Worm (Caenorhabditis elegans) whole organism, young adult: Measurements from ENCODE around the gene str-16.

ENCODE experiments used
- attf-3 ChIP-seq: fragments of 200-800 bp; sonication (Bioruptor generic); conservative IDR thresholded peaks from 2 replicates; pipeline ENCODE4 v1.3.6; 2022; ENCODE audit warnings: missing genetic modification reagents, missing genetic modification characterization, missing compliant biosample characterization
- dpl-1 ChIP-seq: fragments of 150-350 bp; optimal IDR thresholded peaks from 2 replicates; lab custom pipeline; 2014; ENCODE audit warnings: missing biosample characterization, missing genetic modification reagents, missing genetic modification characterization
- ekl-4 ChIP-seq: fragments of 200-800 bp; sonication (Bioruptor generic); IDR thresholded peaks from 2 replicates; pipeline ENCODE4 v1.3.6; 2022; ENCODE audit warnings: missing genetic modification reagents, missing genetic modification characterization, missing compliant biosample characterization
- mes-4 ChIP-seq: sonication (generic microtip); optimal IDR thresholded peaks from 2 replicates; lab custom pipeline; 2016; ENCODE audit warnings: missing genotype, missing genetic modification characterization, missing compliant biosample characterization
- nhr-179 ChIP-seq: sonication (generic microtip); optimal IDR thresholded peaks from 2 replicates; lab custom pipeline; 2016; ENCODE audit warnings: mild to moderate bottlenecking, missing genetic modification characterization, missing compliant biosample characterization
- pha-4 ChIP-seq: fragments of 150-350 bp; sonication (generic microtip); optimal IDR thresholded peaks from 2 replicates; lab custom pipeline; 2014; ENCODE audit warnings: missing biosample characterization, missing genetic modification reagents, missing genetic modification characterization

- TF ChIP-seq pha-4, result no peak
- no peak for TF ChIP-seq attf-3 (GFP tag; lab: Robert Waterston, UW)
- no peak for TF ChIP-seq nhr-179 (tag; lab: Kevin White, UChicago)
- TF ChIP-seq mes-4, result no peak
- no peak for TF ChIP-seq dpl-1 (GFP tag; lab: Kevin White, UChicago)
- TF ChIP-seq ekl-4 (GFP tag; lab: Robert Waterston, UW), result no peak
Measured at ce11 chrV:3289267-3289666, 52.6 kb downstream of the str-16 start, which contains the start of gene F35F10.6.
